Worm (Caenorhabditis elegans): ENCODE results near the gene deb-1.

DNA sequence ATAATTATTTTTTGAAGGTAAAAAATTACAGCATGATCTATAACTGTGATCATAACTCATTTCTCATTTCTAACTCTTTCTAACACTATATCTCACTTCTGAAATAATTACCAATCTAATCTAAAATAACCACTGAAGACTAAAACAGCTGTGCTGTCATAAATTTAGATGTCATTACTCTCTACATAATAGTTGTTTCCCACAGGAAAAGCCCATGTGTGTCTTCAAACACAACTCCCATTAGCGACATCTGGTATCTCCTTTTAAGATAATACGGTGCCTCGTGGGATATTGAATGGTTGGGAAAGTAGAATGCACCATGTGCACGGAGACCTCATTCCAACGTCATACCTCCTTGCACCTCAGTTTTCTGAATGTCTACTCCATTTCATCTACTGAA is 29.0 kb downstream of the deb-1 start, which contains the start of gene Y43B11AL.1:
- TF ChIP-seq ama-1 (optimal IDR thresholded peaks at IDR 0.05) (no peak), hnd-1 (tag; optimal IDR thresholded peaks at IDR 0.05) (no peak)

Measured in whole organism, early embryonic.